Worm (Caenorhabditis elegans): ENCODE results near the gene F36H9.4.

DNA sequence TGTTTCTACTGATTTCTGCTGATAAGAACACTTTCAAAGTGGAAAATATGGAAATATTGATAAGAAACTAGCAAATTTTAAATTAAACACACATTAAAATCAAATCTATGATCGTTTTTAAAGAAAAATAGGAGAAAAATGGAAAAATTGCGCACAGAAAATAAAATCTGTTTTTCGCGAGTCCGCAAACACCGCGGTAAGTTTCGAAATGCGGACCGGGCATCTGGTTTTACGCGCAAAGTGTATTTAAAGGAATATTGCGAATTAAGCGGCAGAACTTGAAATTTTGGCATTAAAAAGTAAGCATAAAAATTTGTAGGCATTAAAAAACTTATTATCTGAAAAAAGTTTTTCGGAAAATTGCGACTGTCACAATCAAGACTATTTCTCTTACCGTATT lies 5.9 kb downstream of the F36H9.4 start:
- TF ChIP-seq ham-2 (GFP tag; optimal IDR thresholded peaks at IDR 0.05) (no peak), mls-2 (tag; optimal IDR thresholded peaks at IDR 0.05) (no peak), unc-62 (GFP tag; optimal IDR thresholded peaks at IDR 0.05) (no peak), snpc-4 (tag; optimal IDR thresholded peaks at IDR 0.05) (no peak), ces-1 (GFP tag; optimal IDR thresholded peaks at IDR 0.05) (no peak), nhr-237 (tag; optimal IDR thresholded peaks at IDR 0.05) (no peak), elt-1 (tag; optimal IDR thresholded peaks at IDR 0.05; ENCODE audit: borderline replicate concordance, insufficient read depth) (no peak), pha-4 (tag; optimal IDR thresholded peaks at IDR 0.05) (no peak)

Data from whole organism, mixed stage, embryonic.